Fruit fly (Drosophila melanogaster) whole organism, embryonic: ENCODE results near the gene amos.

Experiments
- Ada2b ChIP-seq: fragments of 200-800 bp; sonication (Bioruptor generic); IDR thresholded peaks from 2 replicates; pipeline ENCODE4 v1.3.6; 2022; ENCODE audit warnings: missing biosample characterization, missing genetic modification characterization
- CG10959 ChIP-seq: fragments of 200-800 bp; sonication (Bioruptor generic); IDR thresholded peaks from 2 replicates; pipeline ENCODE4 v1.3.6; 2022; ENCODE audit warnings: missing biosample characterization, missing genetic modification characterization
- CG11504 ChIP-seq: fragments of 200-800 bp; sonication (Bioruptor generic); optimal IDR thresholded peaks from 3 replicates; lab custom pipeline; 2019; ENCODE audit warnings: missing biosample characterization, mild to moderate bottlenecking, missing genetic modification characterization, moderate library complexity
- CG14710 ChIP-seq: fragments of 200-800 bp; sonication (Bioruptor generic); optimal IDR thresholded peaks from 3 replicates; lab custom pipeline; 2019; ENCODE audit warnings: missing biosample characterization, mild to moderate bottlenecking, missing genetic modification characterization, moderate library complexity
- CG15269 ChIP-seq: fragments of 200-800 bp; sonication (Bioruptor generic); optimal IDR thresholded peaks from 2 replicates; lab custom pipeline; 2018; ENCODE audit warnings: missing biosample characterization, mild to moderate bottlenecking, missing genetic modification characterization, moderate library complexity
- CG15696 ChIP-seq: fragments of 200-800 bp; sonication (Bioruptor generic); optimal IDR thresholded peaks from 2 replicates; lab custom pipeline; 2019; ENCODE audit warnings: missing biosample characterization, mild to moderate bottlenecking, missing genetic modification characterization, moderate library complexity
- CG17612 ChIP-seq: fragments of 200-800 bp; sonication (Bioruptor generic); IDR thresholded peaks from 2 replicates; pipeline ENCODE4 v1.3.6; 2022; ENCODE audit warnings: missing biosample characterization, missing genetic modification characterization
- CG17912 ChIP-seq: fragments of 200-800 bp; sonication (Bioruptor generic); optimal IDR thresholded peaks from 2 replicates; lab custom pipeline; 2018; ENCODE audit warnings: missing biosample characterization, mild to moderate bottlenecking, missing genetic modification characterization
- CG2120 ChIP-seq: fragments of 200-800 bp; sonication (Bioruptor generic); optimal IDR thresholded peaks from 3 replicates; lab custom pipeline; 2016; ENCODE audit warnings: missing biosample characterization, missing genetic modification characterization
- CG30020 ChIP-seq: fragments of 200-800 bp; optimal IDR thresholded peaks from 2 replicates; lab custom pipeline; 2019; ENCODE audit warnings: missing biosample characterization, mild to moderate bottlenecking, missing genetic modification characterization, moderate library complexity
- CG3163 ChIP-seq: fragments of 200-800 bp; sonication (Bioruptor generic); optimal IDR thresholded peaks from 3 replicates; lab custom pipeline; 2016; ENCODE audit warnings: missing biosample characterization, missing genetic modification characterization
- CG3281 ChIP-seq: fragments of 200-800 bp; sonication (Bioruptor generic); optimal IDR thresholded peaks from 3 replicates; lab custom pipeline; 2017; ENCODE audit warnings: missing biosample characterization, mild to moderate bottlenecking, missing genetic modification characterization
- CG3407 ChIP-seq: fragments of 200-800 bp; sonication (Bioruptor generic); optimal IDR thresholded peaks from 2 replicates; lab custom pipeline; 2018; ENCODE audit warnings: missing biosample characterization, mild to moderate bottlenecking, missing genetic modification characterization
- CG3838 ChIP-seq: fragments of 200-800 bp; sonication (Bioruptor generic); optimal IDR thresholded peaks from 3 replicates; lab custom pipeline; 2016; ENCODE audit warnings: missing biosample characterization, missing genetic modification characterization
- CG4360 ChIP-seq: fragments of 200-800 bp; sonication (Bioruptor generic); IDR thresholded peaks from 2 replicates; pipeline ENCODE4 v1.3.6; 2022; ENCODE audit warnings: missing biosample characterization, missing genetic modification characterization
- CG43689 ChIP-seq: fragments of 200-800 bp; sonication (Bioruptor generic); IDR thresholded peaks from 2 replicates; pipeline ENCODE4 v1.3.6; 2022; ENCODE audit warnings: missing biosample characterization, missing genetic modification characterization
- CG4424 ChIP-seq: fragments of 200-800 bp; sonication (Bioruptor generic); optimal IDR thresholded peaks from 3 replicates; lab custom pipeline; 2016; ENCODE audit warnings: missing biosample characterization, missing genetic modification characterization
- CG4854 ChIP-seq: fragments of 200-800 bp; sonication (Bioruptor generic); optimal IDR thresholded peaks from 2 replicates; lab custom pipeline; 2016; ENCODE audit warnings: missing biosample characterization, missing genetic modification characterization, inconsistent platforms
- CG6254 ChIP-seq: fragments of 200-800 bp; sonication (Bioruptor generic); optimal IDR thresholded peaks from 3 replicates; lab custom pipeline; 2017; ENCODE audit warnings: mild to moderate bottlenecking, missing biosample characterization, missing genetic modification reagents, missing genetic modification characterization
- CG6683 ChIP-seq: fragments of 200-800 bp; sonication (Bioruptor generic); optimal IDR thresholded peaks from 2 replicates; lab custom pipeline; 2017; ENCODE audit warnings: missing biosample characterization, mild to moderate bottlenecking, missing genetic modification characterization, missing genetic modification reagents
- Dll ChIP-seq: fragments of 200-800 bp; sonication (Bioruptor generic); IDR thresholded peaks from 4 replicates; pipeline ENCODE4 v1.3.6; 2022; ENCODE audit warnings: missing biosample characterization, missing genetic modification characterization; ENCODE audit not compliant: partially characterized antibody
- Gsc ChIP-seq: fragments of 200-800 bp; sonication (Bioruptor generic); IDR thresholded peaks from 2 replicates; pipeline ENCODE4 v1.3.6; 2022; ENCODE audit warnings: missing biosample characterization, missing genetic modification characterization
- H15 ChIP-seq: fragments of 200-800 bp; sonication (Bioruptor generic); IDR thresholded peaks from 3 replicates; pipeline ENCODE4 v1.3.6; 2022; ENCODE audit warnings: missing biosample characterization, missing genetic modification characterization
- HLHmδ ChIP-seq: fragments of 200-800 bp; sonication (Bioruptor generic); optimal IDR thresholded peaks from 2 replicates; lab custom pipeline; 2018; ENCODE audit warnings: missing biosample characterization, mild to moderate bottlenecking, missing genetic modification characterization, moderate library complexity
- MTF-1 ChIP-seq: fragments of 200-800 bp; sonication (Bioruptor generic); optimal IDR thresholded peaks from 2 replicates; lab custom pipeline; 2018; ENCODE audit warnings: missing biosample characterization, mild to moderate bottlenecking, missing genetic modification characterization, borderline replicate concordance
- Mrtf ChIP-seq: fragments of 200-800 bp; sonication (Bioruptor generic); IDR thresholded peaks from 3 replicates; pipeline ENCODE4 v1.3.6; 2022; ENCODE audit warnings: missing biosample characterization, missing genetic modification characterization
- NK7.1 ChIP-seq: fragments of 200-800 bp; sonication (Bioruptor generic); optimal IDR thresholded peaks from 3 replicates; lab custom pipeline; 2016; ENCODE audit warnings: missing biosample characterization, missing genetic modification characterization
- Nf-YA ChIP-seq: fragments of 200-800 bp; sonication (Bioruptor generic); IDR thresholded peaks from 2 replicates; pipeline ENCODE4 v1.3.6; 2022; ENCODE audit warnings: missing biosample characterization, missing genetic modification characterization
- Tbp ChIP-seq: fragments of >200 bp; optimal IDR thresholded peaks from 2 replicates; lab custom pipeline; 2018; ENCODE audit warnings: missing biosample characterization, missing genetic modification characterization
- abd-A ChIP-seq: fragments of 200-800 bp; sonication (Bioruptor generic); optimal IDR thresholded peaks from 3 replicates; lab custom pipeline; 2019; ENCODE audit warnings: missing biosample characterization, mild to moderate bottlenecking, missing genetic modification characterization, moderate library complexity
- ac ChIP-seq: fragments of 200-800 bp; sonication (Bioruptor generic); optimal IDR thresholded peaks from 3 replicates; lab custom pipeline; 2017; ENCODE audit warnings: missing biosample characterization, mild to moderate bottlenecking, missing genetic modification characterization
- aop ChIP-seq: fragments of 200-800 bp; sonication (Bioruptor generic); IDR thresholded peaks from 2 replicates; pipeline ENCODE4 v1.3.6; 2022; ENCODE audit warnings: missing biosample characterization, missing genetic modification characterization
- dmrt99B ChIP-seq: fragments of 200-800 bp; sonication (Bioruptor generic); optimal IDR thresholded peaks from 2 replicates; lab custom pipeline; 2018; ENCODE audit warnings: missing biosample characterization, mild to moderate bottlenecking, missing genetic modification characterization, moderate library complexity
- emc ChIP-seq: fragments of 200-800 bp; sonication (Bioruptor generic); optimal IDR thresholded peaks from 2 replicates; lab custom pipeline; 2016; ENCODE audit warnings: missing biosample characterization, missing genetic modification characterization
- esg ChIP-seq: fragments of 200-800 bp; sonication (Bioruptor generic); conservative IDR thresholded peaks from 2 replicates; pipeline ENCODE4 v1.3.6; 2022; ENCODE audit warnings: missing biosample characterization, missing genetic modification characterization
- eve ChIP-seq, 2 experiments: fragments of >200 bp; optimal IDR thresholded peaks; 2 replicates each; lab custom pipeline; 2017; ENCODE audit warnings: missing biosample characterization in 2 of 2, missing genetic modification characterization in 2 of 2
- gce ChIP-seq: fragments of 200-800 bp; sonication (Bioruptor generic); IDR thresholded peaks from 3 replicates; pipeline ENCODE4 v1.3.6; 2022; ENCODE audit warnings: missing biosample characterization, missing genetic modification characterization
- h ChIP-seq: fragments of >200 bp; optimal IDR thresholded peaks from 2 replicates; lab custom pipeline; 2017
- jigr1 ChIP-seq: fragments of 200-800 bp; sonication (Bioruptor generic); IDR thresholded peaks from 3 replicates; pipeline ENCODE4 v1.3.6; 2022; ENCODE audit warnings: missing biosample characterization, missing genetic modification characterization
- ken ChIP-seq: fragments of 200-800 bp; sonication (Bioruptor generic); IDR thresholded peaks from 3 replicates; pipeline ENCODE4 v1.3.6; 2022; ENCODE audit warnings: missing biosample characterization, missing genetic modification characterization
- nerfin-2 ChIP-seq: fragments of 200-800 bp; sonication (Bioruptor generic); IDR thresholded peaks from 2 replicates; pipeline ENCODE4 v1.3.6; 2022; ENCODE audit warnings: missing biosample characterization, missing genetic modification characterization; ENCODE audit not compliant: partially characterized antibody
- nmo ChIP-seq: fragments of 200-800 bp; sonication (Bioruptor generic); optimal IDR thresholded peaks from 2 replicates; lab custom pipeline; 2018; ENCODE audit warnings: missing biosample characterization, mild to moderate bottlenecking, missing genetic modification characterization, moderate library complexity
- nom ChIP-seq: fragments of 200-800 bp; sonication (Bioruptor generic); optimal IDR thresholded peaks from 2 replicates; lab custom pipeline; 2017; ENCODE audit warnings: missing biosample characterization, missing genetic modification characterization, mild to moderate bottlenecking, moderate library complexity, missing genetic modification reagents
- oc ChIP-seq: fragments of 200-800 bp; sonication (Bioruptor generic); optimal IDR thresholded peaks from 2 replicates; lab custom pipeline; 2018; ENCODE audit warnings: missing biosample characterization, mild to moderate bottlenecking, missing genetic modification characterization, moderate library complexity
- pho ChIP-seq: fragments of 200-800 bp; sonication (Bioruptor generic); optimal IDR thresholded peaks from 2 replicates; lab custom pipeline; 2016; ENCODE audit warnings: missing biosample characterization, missing genetic modification characterization
- scrt ChIP-seq: fragments of 200-800 bp; sonication (Bioruptor generic); optimal IDR thresholded peaks from 2 replicates; lab custom pipeline; 2018; ENCODE audit warnings: missing biosample characterization, mild to moderate bottlenecking, missing genetic modification characterization, moderate library complexity
- sd ChIP-seq: fragments of 200-800 bp; sonication (Bioruptor generic); optimal IDR thresholded peaks from 3 replicates; lab custom pipeline; 2018; ENCODE audit warnings: missing biosample characterization, mild to moderate bottlenecking, missing genetic modification characterization, moderate library complexity
- stc ChIP-seq: fragments of 200-800 bp; sonication (Bioruptor generic); IDR thresholded peaks from 2 replicates; pipeline ENCODE4 v1.3.6; 2022; ENCODE audit warnings: missing biosample characterization, missing genetic modification characterization
- tup ChIP-seq: fragments of 200-800 bp; sonication (Bioruptor generic); optimal IDR thresholded peaks from 2 replicates; lab custom pipeline; 2016; ENCODE audit warnings: missing biosample characterization, mild to moderate bottlenecking, missing genetic modification characterization, moderate library complexity
- wdn ChIP-seq: fragments of 200-800 bp; sonication (Bioruptor generic); IDR thresholded peaks from 2 replicates; pipeline ENCODE4 v1.3.6; 2022; ENCODE audit warnings: missing biosample characterization, missing genetic modification characterization
- wek ChIP-seq: fragments of 200-800 bp; sonication (Bioruptor generic); optimal IDR thresholded peaks from 3 replicates; lab custom pipeline; 2018; ENCODE audit warnings: missing biosample characterization, mild to moderate bottlenecking, missing genetic modification characterization, moderate library complexity

The amos gene

dm6 chr2L:18604986-18605385, 8.3 kb upstream of the amos start, which contains the start of gene CG10413 (continued):
- peak; percentile 94 for TF ChIP-seq MTF-1 (GFP tag; lab: Kevin White, UChicago)
- peak; percentile 95 for TF ChIP-seq ken (GFP tag; lab: Robert Waterston, UW)
- TF ChIP-seq stc (GFP tag; lab: Robert Waterston, UW), result peak; percentile 96
- no peak for TF ChIP-seq Tbp (GFP tag; lab: Kevin White, UChicago)
- TF ChIP-seq CG43689 (GFP tag; lab: Robert Waterston, UW), result peak; percentile 94
- TF ChIP-seq CG15696 (tag; lab: Kevin White, UChicago), result peak; percentile 97
- peak; percentile 56; the same call in 3 of the 4 replicates for TF ChIP-seq Dll (GFP tag; lab: Robert Waterston, UW)
- peak; percentile 99 for TF ChIP-seq CG2120 (GFP tag; lab: Kevin White, UChicago)
- peak; percentile 92 for TF ChIP-seq CG6683
- peak; percentile 97 for TF ChIP-seq Ada2b (GFP tag; lab: Robert Waterston, UW)
- peak; percentile 98 for TF ChIP-seq pho (GFP tag; lab: Kevin White, UChicago)
- peak; percentile 94 for TF ChIP-seq jigr1 (GFP tag; lab: Robert Waterston, UW)
- TF ChIP-seq CG3163 (GFP tag; lab: Kevin White, UChicago), result peak; percentile 87
- TF ChIP-seq CG4854 (GFP tag; lab: Kevin White, UChicago), result peak; percentile 97
- peak; percentile 83 for TF ChIP-seq Nf-YA (GFP tag; lab: Robert Waterston, UW)
- TF ChIP-seq CG6254 (GFP tag; lab: Kevin White, UChicago), result peak; percentile 92
- TF ChIP-seq CG3281 (GFP tag; lab: Kevin White, UChicago), result peak; percentile 98
- peak; percentile 96 for TF ChIP-seq H15
- TF ChIP-seq nom (GFP tag; lab: Kevin White, UChicago), result peak; percentile 95
- TF ChIP-seq CG17612 (GFP tag; lab: Robert Waterston, UW), result peak; percentile 92
- TF ChIP-seq h (lab: Kevin White, UChicago), result no peak
- TF ChIP-seq abd-A (tag; lab: Kevin White, UChicago), result no peak
- peak; percentile 95 for TF ChIP-seq tup (GFP tag; lab: Kevin White, UChicago)
- peak; percentile 98 for TF ChIP-seq CG4424 (GFP tag; lab: Kevin White, UChicago)
- TF ChIP-seq esg (GFP tag; lab: Robert Waterston, UW), result peak; percentile 97
- peak; percentile 93 for TF ChIP-seq gce (GFP tag; lab: Robert Waterston, UW)
- TF ChIP-seq oc (tag; lab: Kevin White, UChicago), result peak; percentile 98
- peak; percentile 96 for TF ChIP-seq wdn (GFP tag; lab: Robert Waterston, UW)
- peak; percentile 99 for TF ChIP-seq CG15269 (tag; lab: Kevin White, UChicago)
- peak; percentile 94 for TF ChIP-seq scrt (GFP tag; lab: Kevin White, UChicago)
- peak; percentile 47 for TF ChIP-seq CG4360 (GFP tag; lab: Robert Waterston, UW)
- TF ChIP-seq CG10959 (GFP tag; lab: Robert Waterston, UW), result peak; percentile 87
- peak; percentile 89 for TF ChIP-seq CG30020 (tag; lab: Kevin White, UChicago)
- peak; percentile 97 for TF ChIP-seq dmrt99B
- TF ChIP-seq nmo (GFP tag; lab: Kevin White, UChicago), result peak; percentile 98
- TF ChIP-seq ac (GFP tag; lab: Kevin White, UChicago), result peak; percentile 96
- no peak; the same call in 1 of the 2 replicates for TF ChIP-seq Gsc (GFP tag; lab: Robert Waterston, UW)
- peak; percentile 92 for TF ChIP-seq emc
- peak; percentile 93 for TF ChIP-seq CG3838 (GFP tag; lab: Kevin White, UChicago)
- TF ChIP-seq CG3407 (GFP tag; lab: Kevin White, UChicago), result peak; percentile 96
- peak; percentile 93 for TF ChIP-seq wek (GFP tag; lab: Kevin White, UChicago)
- TF ChIP-seq CG17912, result peak; percentile 92
- peak; percentile 97 for TF ChIP-seq CG11504 (tag; lab: Kevin White, UChicago)
- TF ChIP-seq HLHmδ (GFP tag; lab: Kevin White, UChicago), result no peak
- peak; percentile 97 for TF ChIP-seq CG14710
- peak; percentile 98 for TF ChIP-seq Mrtf (GFP tag; lab: Robert Waterston, UW)
- peak; percentile 82 for TF ChIP-seq aop
- TF ChIP-seq eve (GFP tag; optimal IDR thresholded peaks at IDR 0.05; lab: Kevin White, UChicago), result no peak
- no peak for TF ChIP-seq nerfin-2 (GFP tag; lab: Robert Waterston, UW)
- TF ChIP-seq sd (tag; lab: Kevin White, UChicago), result peak; percentile 94
- peak; percentile 94 for TF ChIP-seq NK7.1 (GFP tag; lab: Kevin White, UChicago)
